Worm (Caenorhabditis elegans) whole organism, L4/young adult: ENCODE data around the gene srd-35.

Experiments used
- W03F9.2 ChIP-seq: fragments of 150-350 bp; optimal IDR thresholded peaks from 2 replicates; lab custom pipeline; 2014; ENCODE audit warnings: missing biosample characterization, missing genetic modification characterization
- dao-5 ChIP-seq: sonication (generic microtip); optimal IDR thresholded peaks from 2 replicates; lab custom pipeline; 2016; ENCODE audit warnings: missing genotype, missing genetic modification characterization, moderate library complexity, missing compliant biosample characterization
- him-1 ChIP-seq: sonication (generic microtip); optimal IDR thresholded peaks from 2 replicates; lab custom pipeline; 2016; ENCODE audit warnings: missing genotype, missing genetic modification reagents, missing genetic modification characterization, missing compliant biosample characterization

DNA sequence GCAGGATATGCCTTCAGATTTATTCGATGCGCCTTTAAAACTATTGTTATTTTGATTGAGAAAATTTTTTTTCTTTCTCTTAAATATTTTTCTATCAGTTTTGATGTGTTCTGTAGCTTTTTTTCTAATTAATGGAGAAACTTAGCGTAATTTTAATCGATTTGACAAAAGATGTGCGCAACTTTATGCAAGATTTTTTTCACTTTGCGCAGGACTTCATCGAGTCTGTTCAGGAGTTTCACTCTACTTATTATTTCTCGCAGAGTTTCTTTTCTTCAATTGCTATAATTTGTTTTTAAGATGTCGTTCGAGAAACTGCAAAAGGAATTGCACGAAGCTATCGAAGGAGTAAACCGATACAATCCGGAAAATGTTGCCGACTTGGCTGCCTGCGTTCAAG, 10.5 kb upstream of the srd-35 start, which contains the start of gene eif-3.K:
- no peak for TF ChIP-seq dao-5
- TF ChIP-seq him-1 (tag; lab: Kevin White, UChicago): no peak
- TF ChIP-seq W03F9.2: no peak
